Worm (Caenorhabditis elegans) whole organism, late embryonic: ENCODE measurements around the gene srh-127.

ENCODE experiments used
- C08G9.2 ChIP-seq: sonication (generic microtip); optimal IDR thresholded peaks from 2 replicates; lab custom pipeline; 2016; ENCODE audit warnings: mild to moderate bottlenecking, missing genetic modification characterization, moderate library complexity, missing compliant biosample characterization
- C38D4.7 ChIP-seq: fragments of 200-800 bp; sonication (Bioruptor generic); optimal IDR thresholded peaks from 2 replicates; lab custom pipeline; 2018; ENCODE audit warnings: mild to moderate bottlenecking, missing genetic modification characterization, moderate library complexity, missing compliant biosample characterization
- K02D7.2 ChIP-seq: sonication (generic microtip); optimal IDR thresholded peaks from 2 replicates; lab custom pipeline; 2017; ENCODE audit warnings: mild to moderate bottlenecking, missing genetic modification characterization, missing compliant biosample characterization
- ama-1 ChIP-seq: fragments of 150-350 bp; optimal IDR thresholded peaks from 2 replicates; lab custom pipeline; 2014
- ceh-14 ChIP-seq: sonication (generic microtip); optimal IDR thresholded peaks from 2 replicates; lab custom pipeline; 2016; ENCODE audit warnings: missing genotype, missing genetic modification characterization, missing compliant biosample characterization
- ceh-18 ChIP-seq: sonication (generic microtip); optimal IDR thresholded peaks from 2 replicates; lab custom pipeline; 2016; ENCODE audit warnings: missing genetic modification characterization, missing compliant biosample characterization
- ceh-19 ChIP-seq: fragments of 200-800 bp; sonication (Bioruptor generic); optimal IDR thresholded peaks from 2 replicates; lab custom pipeline; 2018; ENCODE audit warnings: mild to moderate bottlenecking, missing genetic modification characterization, missing compliant biosample characterization
- ceh-24 ChIP-seq: sonication (generic microtip); optimal IDR thresholded peaks from 2 replicates; lab custom pipeline; 2016; ENCODE audit warnings: mild to moderate bottlenecking, missing genetic modification characterization, missing compliant biosample characterization
- ceh-31 ChIP-seq: sonication (generic microtip); optimal IDR thresholded peaks from 2 replicates; lab custom pipeline; 2016; ENCODE audit warnings: missing genetic modification characterization, missing compliant biosample characterization
- ceh-34 ChIP-seq: sonication (generic microtip); optimal IDR thresholded peaks from 2 replicates; lab custom pipeline; 2016; ENCODE audit warnings: mild to moderate bottlenecking, missing genetic modification characterization, missing compliant biosample characterization
- ceh-45 ChIP-seq: fragments of 200-800 bp; sonication (Bioruptor generic); IDR thresholded peaks from 2 replicates; pipeline ENCODE4 v1.3.6; 2022; ENCODE audit warnings: missing genetic modification reagents, missing genetic modification characterization, missing compliant biosample characterization
- ceh-9 ChIP-seq: sonication (generic microtip); optimal IDR thresholded peaks from 2 replicates; lab custom pipeline; 2016; ENCODE audit warnings: mild to moderate bottlenecking, missing genetic modification characterization, inconsistent platforms, missing compliant biosample characterization
- che-1 ChIP-seq: sonication (generic microtip); optimal IDR thresholded peaks from 2 replicates; lab custom pipeline; 2016; ENCODE audit warnings: mild to moderate bottlenecking, missing genetic modification characterization, missing compliant biosample characterization
- elt-2 ChIP-seq: sonication (generic microtip); optimal IDR thresholded peaks from 2 replicates; lab custom pipeline; 2016; ENCODE audit warnings: missing genetic modification reagents, missing genetic modification characterization, missing compliant biosample characterization
- elt-4 ChIP-seq: sonication (generic microtip); optimal IDR thresholded peaks from 2 replicates; lab custom pipeline; 2016; ENCODE audit warnings: missing genetic modification characterization, missing compliant biosample characterization
- ets-4 ChIP-seq: sonication (generic microtip); optimal IDR thresholded peaks from 2 replicates; lab custom pipeline; 2016; ENCODE audit warnings: missing genetic modification characterization, missing compliant biosample characterization
- eyg-1 ChIP-seq: sonication (generic microtip); optimal IDR thresholded peaks from 2 replicates; lab custom pipeline; 2016; ENCODE audit warnings: missing genotype, missing genetic modification characterization, missing compliant biosample characterization
- hlh-13 ChIP-seq: fragments of 200-800 bp; sonication (Bioruptor generic); optimal IDR thresholded peaks from 2 replicates; lab custom pipeline; 2018; ENCODE audit warnings: mild to moderate bottlenecking, missing genetic modification characterization, missing compliant biosample characterization
- hlh-15 ChIP-seq: sonication (generic microtip); optimal IDR thresholded peaks from 2 replicates; lab custom pipeline; 2016; ENCODE audit warnings: missing genetic modification characterization, missing compliant biosample characterization
- lim-6 ChIP-seq: sonication (generic microtip); optimal IDR thresholded peaks from 2 replicates; lab custom pipeline; 2016; ENCODE audit warnings: missing genetic modification characterization, missing compliant biosample characterization
- lin-11 ChIP-seq: fragments of 200-800 bp; sonication (Bioruptor generic); optimal IDR thresholded peaks from 2 replicates; lab custom pipeline; 2018; ENCODE audit warnings: mild to moderate bottlenecking, missing genetic modification characterization, missing compliant biosample characterization
- nfya-1 ChIP-seq: sonication (generic microtip); optimal IDR thresholded peaks from 2 replicates; lab custom pipeline; 2017; ENCODE audit warnings: missing genetic modification characterization, mild to moderate bottlenecking, missing compliant biosample characterization, antibody characterized with exemption, moderate library complexity
- nhr-11 ChIP-seq: fragments of 150-350 bp; optimal IDR thresholded peaks from 2 replicates; lab custom pipeline; 2014; ENCODE audit warnings: missing biosample characterization, missing genetic modification characterization
- nhr-232 ChIP-seq: sonication (generic microtip); optimal IDR thresholded peaks from 2 replicates; lab custom pipeline; 2016; ENCODE audit warnings: missing genetic modification characterization, missing compliant biosample characterization
- npax-4 ChIP-seq: sonication (generic microtip); optimal IDR thresholded peaks from 2 replicates; lab custom pipeline; 2016; ENCODE audit warnings: missing genetic modification characterization, missing compliant biosample characterization
- pat-9 ChIP-seq: fragments of 200-800 bp; sonication (Bioruptor generic); optimal IDR thresholded peaks from 2 replicates; lab custom pipeline; 2018; ENCODE audit warnings: mild to moderate bottlenecking, missing genetic modification characterization, moderate library complexity, missing compliant biosample characterization
- pax-1 ChIP-seq: fragments of 150-350 bp; optimal IDR thresholded peaks from 2 replicates; lab custom pipeline; 2014; ENCODE audit warnings: missing biosample characterization, missing genetic modification characterization
- pros-1 ChIP-seq: fragments of 150-350 bp; optimal IDR thresholded peaks from 2 replicates; lab custom pipeline; 2014; ENCODE audit warnings: missing biosample characterization, missing genetic modification reagents, missing genetic modification characterization
- sdc-2 ChIP-seq: sonication (generic microtip); optimal IDR thresholded peaks from 2 replicates; lab custom pipeline; 2016; ENCODE audit warnings: missing genotype, missing genetic modification characterization, missing compliant biosample characterization
- sox-2 ChIP-seq: fragments of 200-800 bp; sonication (Bioruptor generic); IDR thresholded peaks from 2 replicates; pipeline ENCODE4 v1.3.6; 2022; ENCODE audit warnings: missing genetic modification reagents, missing genetic modification characterization, missing compliant biosample characterization
- syd-9 ChIP-seq: sonication (generic microtip); optimal IDR thresholded peaks from 2 replicates; lab custom pipeline; 2016; ENCODE audit warnings: mild to moderate bottlenecking, missing genetic modification characterization, moderate library complexity, missing compliant biosample characterization
- ttx-3 ChIP-seq: sonication (generic microtip); optimal IDR thresholded peaks from 2 replicates; lab custom pipeline; 2016; ENCODE audit warnings: missing genetic modification reagents, missing genetic modification characterization, missing compliant biosample characterization
- unc-3 ChIP-seq, 2 experiments: fragments of 200-800 bp in 1 of 2; sonication (Bioruptor generic) in 1 of 2; sonication (generic microtip) in 1 of 2; conservative IDR thresholded peaks in 1 of 2; optimal IDR thresholded peaks in 1 of 2; 2 replicates each; pipeline versions ENCODE4 v1.3.6 to Lab custom; 2016 to 2022; ENCODE audit warnings: missing compliant biosample characterization in 2 of 2, missing genetic modification characterization in 2 of 2, missing genetic modification reagents in 1 of 2
- unc-55 ChIP-seq: sonication (generic microtip); optimal IDR thresholded peaks from 2 replicates; lab custom pipeline; 2017; ENCODE audit warnings: missing biosample characterization, missing genetic modification reagents, missing genetic modification characterization
- unc-86 ChIP-seq: sonication (generic microtip); optimal IDR thresholded peaks from 2 replicates; lab custom pipeline; 2016; ENCODE audit warnings: missing genetic modification characterization, missing compliant biosample characterization
- zip-5 ChIP-seq: sonication (generic microtip); optimal IDR thresholded peaks from 2 replicates; lab custom pipeline; 2016; ENCODE audit warnings: missing genetic modification characterization, missing compliant biosample characterization

The srh-127 gene

ce11 chrV:2892976-2893375 is at the start of gene srh-127:
srh-127 (plus strand) TSS chrV:2893276.
- no peak for TF ChIP-seq C38D4.7 (GFP tag; lab: Kevin White, UChicago)
- TF ChIP-seq unc-86 = no peak
- no peak for TF ChIP-seq C08G9.2
- no peak for TF ChIP-seq zip-5
- no peak for TF ChIP-seq ceh-24 (tag; lab: Kevin White, UChicago)
- TF ChIP-seq nhr-11 = no peak
- no peak for TF ChIP-seq npax-4 (tag; lab: Kevin White, UChicago)
- no peak for TF ChIP-seq ceh-14 (tag; lab: Kevin White, UChicago)
- no peak for TF ChIP-seq hlh-13 (GFP tag; lab: Kevin White, UChicago)
- TF ChIP-seq elt-4 (tag; lab: Kevin White, UChicago) = no peak
- no peak for TF ChIP-seq unc-55

ce11 chrV:2845771-2846170 is 47.3 kb upstream of the srh-127 start, which contains the start of gene srj-44:
srj-44 (minus strand) TSS chrV:2845871.
- no peak for TF ChIP-seq ceh-34
- TF ChIP-seq pros-1 = no peak
- TF ChIP-seq nhr-11 = no peak
- no peak for TF ChIP-seq unc-3 (GFP tag; conservative IDR thresholded peaks at IDR 0.05; lab: Robert Waterston, UW)
- TF ChIP-seq unc-3 (tag; optimal IDR thresholded peaks at IDR 0.05; lab: Kevin White, UChicago) = no peak
- TF ChIP-seq ama-1 = no peak
- no peak for TF ChIP-seq ceh-9 (tag; lab: Kevin White, UChicago)
- no peak for TF ChIP-seq lin-11 (tag; lab: Kevin White, UChicago)

- TF ChIP-seq pros-1 (no peak), nhr-11 (no peak), che-1 (no peak), lim-6 (tag; lab: Kevin White, UChicago) (no peak), elt-2 (peak; percentile 86)
These were observed 44.7 kb upstream of the srh-127 start, which contains the start of gene srj-49 for ce11 chrV:2848290-2848937. srj-49 (minus strand) TSS chrV:2848340.

ce11 chrV:2849071-2849470 is 44.0 kb upstream of the srh-127 start, which contains the start of gene ugt-53:
ugt-53 (plus strand) TSS chrV:2849343.
- TF ChIP-seq hlh-15 (no peak), ceh-19 (GFP tag; lab: Kevin White, UChicago) (no peak), sdc-2 (no peak), che-1 (no peak), pat-9 (tag; lab: Kevin White, UChicago) (no peak), elt-2 (peak; percentile 6), eyg-1 (tag; lab: Kevin White, UChicago) (no peak), sox-2 (GFP tag; lab: Robert Waterston, UW) (no peak)

ce11 chrV:2855473-2855872 is 37.6 kb upstream of the srh-127 start, which contains the start of gene srj-57:
srj-57 (minus strand) TSS chrV:2855573.
- TF ChIP-seq ceh-24 (tag; lab: Kevin White, UChicago) (no peak), K02D7.2 (tag; lab: Kevin White, UChicago) (no peak), zip-5 (no peak), syd-9 (tag; lab: Kevin White, UChicago) (no peak)

- TF ChIP-seq ets-4 (tag; lab: Kevin White, UChicago) = no peak
- TF ChIP-seq lin-11 (tag; lab: Kevin White, UChicago) = no peak
- no peak for TF ChIP-seq nhr-232 (tag; lab: Kevin White, UChicago)
- TF ChIP-seq eyg-1 (tag; lab: Kevin White, UChicago) = no peak
- TF ChIP-seq C08G9.2 = no peak
- TF ChIP-seq pax-1 (tag; lab: Kevin White, UChicago) = no peak
- no peak for TF ChIP-seq ceh-31 (tag; lab: Kevin White, UChicago)
- TF ChIP-seq unc-86 = no peak
- no peak for TF ChIP-seq nfya-1 (tag; lab: Kevin White, UChicago)
- TF ChIP-seq ttx-3 (tag; lab: Kevin White, UChicago) = no peak
- TF ChIP-seq ceh-45 (GFP tag; lab: Robert Waterston, UW) = no peak
- TF ChIP-seq ceh-18 (tag; lab: Kevin White, UChicago) = no peak
- TF ChIP-seq, all 69 proteins: peak for 0
These were observed 35.2 kb upstream of the srh-127 start, which contains the start of gene srj-55 for ce11 chrV:2857842-2858241. srj-55 (minus strand) TSS chrV:2857942.
